Worm (Caenorhabditis elegans) whole organism, late embryonic: ENCODE results near the gene cyn-8.

ENCODE experiments used
- C08G9.2 ChIP-seq: sonication (generic microtip); optimal IDR thresholded peaks from 2 replicates; lab custom pipeline; 2016; ENCODE audit warnings: mild to moderate bottlenecking, missing genetic modification characterization, moderate library complexity, missing compliant biosample characterization
- F13H6.1 ChIP-seq: sonication (generic microtip); optimal IDR thresholded peaks from 2 replicates; lab custom pipeline; 2016; ENCODE audit warnings: missing genetic modification characterization, missing compliant biosample characterization
- K09A11.1 ChIP-seq: sonication (generic microtip); optimal IDR thresholded peaks from 2 replicates; lab custom pipeline; 2017; ENCODE audit warnings: antibody characterized with exemption, mild to moderate bottlenecking, missing genetic modification characterization, missing compliant biosample characterization; ENCODE audit not compliant: insufficient read depth
- Y22D7AL.16 ChIP-seq: sonication (generic microtip); optimal IDR thresholded peaks from 2 replicates; lab custom pipeline; 2016; ENCODE audit warnings: missing genetic modification characterization, missing compliant biosample characterization
- ceh-18 ChIP-seq: sonication (generic microtip); optimal IDR thresholded peaks from 2 replicates; lab custom pipeline; 2016; ENCODE audit warnings: missing genetic modification characterization, missing compliant biosample characterization
- ceh-19 ChIP-seq: fragments of 200-800 bp; sonication (Bioruptor generic); optimal IDR thresholded peaks from 2 replicates; lab custom pipeline; 2018; ENCODE audit warnings: mild to moderate bottlenecking, missing genetic modification characterization, missing compliant biosample characterization
- ceh-2 ChIP-seq: sonication (generic microtip); optimal IDR thresholded peaks from 2 replicates; lab custom pipeline; 2016; ENCODE audit warnings: missing genotype, missing genetic modification characterization, missing compliant biosample characterization
- ceh-24 ChIP-seq: sonication (generic microtip); optimal IDR thresholded peaks from 2 replicates; lab custom pipeline; 2016; ENCODE audit warnings: mild to moderate bottlenecking, missing genetic modification characterization, missing compliant biosample characterization
- ceh-31 ChIP-seq: sonication (generic microtip); optimal IDR thresholded peaks from 2 replicates; lab custom pipeline; 2016; ENCODE audit warnings: missing genetic modification characterization, missing compliant biosample characterization
- ceh-34 ChIP-seq: sonication (generic microtip); optimal IDR thresholded peaks from 2 replicates; lab custom pipeline; 2016; ENCODE audit warnings: mild to moderate bottlenecking, missing genetic modification characterization, missing compliant biosample characterization
- ceh-48 ChIP-seq: sonication (generic microtip); optimal IDR thresholded peaks from 2 replicates; lab custom pipeline; 2016; ENCODE audit warnings: missing genetic modification characterization, inconsistent platforms, missing compliant biosample characterization
- ceh-6 ChIP-seq: fragments of 200-800 bp; sonication (Bioruptor generic); optimal IDR thresholded peaks from 2 replicates; lab custom pipeline; 2018; ENCODE audit warnings: mild to moderate bottlenecking, missing genetic modification characterization, missing compliant biosample characterization
- ceh-9 ChIP-seq: sonication (generic microtip); optimal IDR thresholded peaks from 2 replicates; lab custom pipeline; 2016; ENCODE audit warnings: mild to moderate bottlenecking, missing genetic modification characterization, inconsistent platforms, missing compliant biosample characterization
- dmd-4 ChIP-seq: sonication (generic microtip); optimal IDR thresholded peaks from 2 replicates; lab custom pipeline; 2016; ENCODE audit warnings: borderline replicate concordance, missing genetic modification characterization, missing compliant biosample characterization
- dve-1 ChIP-seq: sonication (generic microtip); optimal IDR thresholded peaks from 2 replicates; lab custom pipeline; 2017; ENCODE audit warnings: antibody characterized with exemption, mild to moderate bottlenecking, missing genetic modification characterization, missing compliant biosample characterization
- elt-2 ChIP-seq: sonication (generic microtip); optimal IDR thresholded peaks from 2 replicates; lab custom pipeline; 2016; ENCODE audit warnings: missing genetic modification reagents, missing genetic modification characterization, missing compliant biosample characterization
- elt-4 ChIP-seq: sonication (generic microtip); optimal IDR thresholded peaks from 2 replicates; lab custom pipeline; 2016; ENCODE audit warnings: missing genetic modification characterization, missing compliant biosample characterization
- gmeb-2 ChIP-seq: sonication (generic microtip); optimal IDR thresholded peaks from 2 replicates; lab custom pipeline; 2016; ENCODE audit warnings: missing genetic modification characterization, inconsistent platforms, missing compliant biosample characterization
- hlh-15 ChIP-seq: sonication (generic microtip); optimal IDR thresholded peaks from 2 replicates; lab custom pipeline; 2016; ENCODE audit warnings: missing genetic modification characterization, missing compliant biosample characterization
- hlh-30 ChIP-seq: sonication (generic microtip); optimal IDR thresholded peaks from 2 replicates; lab custom pipeline; 2017; ENCODE audit warnings: antibody characterized with exemption, missing genetic modification characterization, missing compliant biosample characterization; ENCODE audit not compliant: insufficient read depth
- hlh-8 ChIP-seq: sonication (generic microtip); optimal IDR thresholded peaks from 2 replicates; lab custom pipeline; 2016; ENCODE audit warnings: missing genotype, missing genetic modification characterization, missing compliant biosample characterization
- lim-6 ChIP-seq: sonication (generic microtip); optimal IDR thresholded peaks from 2 replicates; lab custom pipeline; 2016; ENCODE audit warnings: missing genetic modification characterization, missing compliant biosample characterization
- lin-11 ChIP-seq: fragments of 200-800 bp; sonication (Bioruptor generic); optimal IDR thresholded peaks from 2 replicates; lab custom pipeline; 2018; ENCODE audit warnings: mild to moderate bottlenecking, missing genetic modification characterization, missing compliant biosample characterization
- mec-3 ChIP-seq: sonication (generic microtip); optimal IDR thresholded peaks from 2 replicates; lab custom pipeline; 2016; ENCODE audit warnings: borderline replicate concordance, missing genetic modification characterization, missing compliant biosample characterization
- nfya-1 ChIP-seq: sonication (generic microtip); optimal IDR thresholded peaks from 2 replicates; lab custom pipeline; 2017; ENCODE audit warnings: missing genetic modification characterization, mild to moderate bottlenecking, missing compliant biosample characterization, antibody characterized with exemption, moderate library complexity
- odd-2 ChIP-seq: sonication (generic microtip); optimal IDR thresholded peaks from 2 replicates; lab custom pipeline; 2017; ENCODE audit warnings: antibody characterized with exemption, mild to moderate bottlenecking, missing genetic modification characterization, missing compliant biosample characterization
- pag-3 ChIP-seq: sonication (generic microtip); optimal IDR thresholded peaks from 2 replicates; lab custom pipeline; 2016; ENCODE audit warnings: missing compliant biosample characterization, missing genetic modification characterization, borderline replicate concordance
- pat-9 ChIP-seq: fragments of 200-800 bp; sonication (Bioruptor generic); optimal IDR thresholded peaks from 2 replicates; lab custom pipeline; 2018; ENCODE audit warnings: mild to moderate bottlenecking, missing genetic modification characterization, moderate library complexity, missing compliant biosample characterization
- pha-4 ChIP-seq: fragments of 150-350 bp; optimal IDR thresholded peaks from 2 replicates; lab custom pipeline; 2018; ENCODE audit warnings: missing biosample characterization, missing genetic modification reagents, missing genetic modification characterization
- ref-2 ChIP-seq: sonication (generic microtip); optimal IDR thresholded peaks from 2 replicates; lab custom pipeline; 2016; ENCODE audit warnings: missing genetic modification characterization, missing compliant biosample characterization
- rnt-1 ChIP-seq: sonication (generic microtip); optimal IDR thresholded peaks from 2 replicates; lab custom pipeline; 2016; ENCODE audit warnings: missing genetic modification characterization, missing compliant biosample characterization
- sox-2 ChIP-seq: fragments of 200-800 bp; sonication (Bioruptor generic); IDR thresholded peaks from 2 replicates; pipeline ENCODE4 v1.3.6; 2022; ENCODE audit warnings: missing genetic modification reagents, missing genetic modification characterization, missing compliant biosample characterization
- tbx-2 ChIP-seq: sonication (generic microtip); optimal IDR thresholded peaks from 2 replicates; lab custom pipeline; 2016; ENCODE audit warnings: missing genetic modification characterization, missing compliant biosample characterization
- ttx-3 ChIP-seq: sonication (generic microtip); optimal IDR thresholded peaks from 2 replicates; lab custom pipeline; 2016; ENCODE audit warnings: missing genetic modification reagents, missing genetic modification characterization, missing compliant biosample characterization
- unc-3 ChIP-seq, 2 experiments: fragments of 200-800 bp in 1 of 2; sonication (Bioruptor generic) in 1 of 2; sonication (generic microtip) in 1 of 2; conservative IDR thresholded peaks in 1 of 2; optimal IDR thresholded peaks in 1 of 2; 2 replicates each; pipeline versions ENCODE4 v1.3.6 to Lab custom; 2016 to 2022; ENCODE audit warnings: missing compliant biosample characterization in 2 of 2, missing genetic modification characterization in 2 of 2, missing genetic modification reagents in 1 of 2
- unc-42 ChIP-seq: sonication (generic microtip); optimal IDR thresholded peaks from 2 replicates; lab custom pipeline; 2016; ENCODE audit warnings: missing genotype, missing genetic modification characterization, missing compliant biosample characterization
- unc-55 ChIP-seq: sonication (generic microtip); optimal IDR thresholded peaks from 2 replicates; lab custom pipeline; 2017; ENCODE audit warnings: missing biosample characterization, missing genetic modification reagents, missing genetic modification characterization
- unc-86 ChIP-seq: sonication (generic microtip); optimal IDR thresholded peaks from 2 replicates; lab custom pipeline; 2016; ENCODE audit warnings: missing genetic modification characterization, missing compliant biosample characterization
- zip-5 ChIP-seq: sonication (generic microtip); optimal IDR thresholded peaks from 2 replicates; lab custom pipeline; 2016; ENCODE audit warnings: missing genetic modification characterization, missing compliant biosample characterization

The cyn-8 gene

ce11 chrX:8911077-8911476 is at the start of gene cyn-8:
TSS of gene cyn-8 (plus strand) at chrX:8911293.
- TF ChIP-seq tbx-2 (peak; percentile 23), ceh-18 (no peak), unc-42 (peak; percentile 72), pag-3 (no peak), elt-2 (tag; lab: Kevin White, UChicago) (peak; percentile 39), C08G9.2 (tag; lab: Kevin White, UChicago) (no peak), ref-2 (tag; lab: Kevin White, UChicago) (peak; percentile 56), ceh-31 (tag; lab: Kevin White, UChicago) (peak; percentile 38)

- no peak for TF ChIP-seq mec-3 (tag; lab: Kevin White, UChicago)
- no peak for TF ChIP-seq ref-2 (tag; lab: Kevin White, UChicago)
Observed at ce11 chrX:8866563-8866962, 44.5 kb upstream of the cyn-8 start, which contains the start of gene ins-9. TSS of gene ins-9 (minus strand) at chrX:8866663.

ce11 chrX:8869112-8869675 is 41.9 kb upstream of the cyn-8 start, which contains the start of the genes ubc-22 and ubc-21:
TSS of gene ubc-22 (minus strand) at chrX:8869162.
TSS of gene ubc-21 (plus strand) at chrX:8869625.
- TF ChIP-seq ceh-19 (GFP tag; lab: Kevin White, UChicago) = no peak
- TF ChIP-seq dve-1 (tag; lab: Kevin White, UChicago) = no peak
- no peak for TF ChIP-seq ceh-9 (tag; lab: Kevin White, UChicago)
- TF ChIP-seq ttx-3 (tag; lab: Kevin White, UChicago) = no peak
- no peak for TF ChIP-seq sox-2 (GFP tag; lab: Robert Waterston, UW)
- no peak for TF ChIP-seq dmd-4 (tag; lab: Kevin White, UChicago)
- TF ChIP-seq lim-6 (tag; lab: Kevin White, UChicago) = no peak
- TF ChIP-seq pag-3 = no peak
- no peak for TF ChIP-seq hlh-15
- TF ChIP-seq rnt-1 (tag; lab: Kevin White, UChicago) = no peak
- no peak for TF ChIP-seq ceh-34 (tag; lab: Kevin White, UChicago)
- TF ChIP-seq ceh-6 (GFP tag; lab: Kevin White, UChicago) = no peak
- TF ChIP-seq odd-2 (tag; lab: Kevin White, UChicago) = no peak
- no peak for TF ChIP-seq ceh-18
- no peak for TF ChIP-seq ceh-24
- no peak for TF ChIP-seq pat-9 (tag; lab: Kevin White, UChicago)
- TF ChIP-seq mec-3 (tag; lab: Kevin White, UChicago) = no peak
- no peak for TF ChIP-seq zip-5 (tag; lab: Kevin White, UChicago)
- TF ChIP-seq F13H6.1 (tag; lab: Kevin White, UChicago) = no peak
- no peak for TF ChIP-seq nfya-1 (tag; lab: Kevin White, UChicago)

- TF ChIP-seq sox-2 (GFP tag; lab: Robert Waterston, UW) = no peak
- no peak for TF ChIP-seq unc-3 (GFP tag; conservative IDR thresholded peaks at IDR 0.05; lab: Robert Waterston, UW)
- TF ChIP-seq unc-3 (tag; optimal IDR thresholded peaks at IDR 0.05; lab: Kevin White, UChicago) = no peak
- no peak for TF ChIP-seq unc-86 (tag; lab: Kevin White, UChicago)
- no peak for TF ChIP-seq Y22D7AL.16
- TF ChIP-seq pat-9 (tag; lab: Kevin White, UChicago) = no peak
- TF ChIP-seq nfya-1 (tag; lab: Kevin White, UChicago) = no peak
- no peak for TF ChIP-seq unc-55
- TF ChIP-seq hlh-30 (tag; lab: Kevin White, UChicago) = no peak
- TF ChIP-seq ceh-48 (tag; lab: Kevin White, UChicago) = no peak
- no peak for TF ChIP-seq hlh-8 (tag; lab: Kevin White, UChicago)
- no peak for TF ChIP-seq gmeb-2 (tag; lab: Kevin White, UChicago)
- no peak for TF ChIP-seq ceh-2 (tag; lab: Kevin White, UChicago)
- no peak for TF ChIP-seq K09A11.1 (tag; lab: Kevin White, UChicago)
- no peak for TF ChIP-seq pha-4 (tag; lab: Kevin White, UChicago)
- TF ChIP-seq elt-4 (tag; lab: Kevin White, UChicago) = no peak
- no peak for TF ChIP-seq lin-11
Observed at ce11 chrX:8874748-8875147, 36.3 kb upstream of the cyn-8 start, which contains the start of gene C06E2.1. TSS of gene C06E2.1 (minus strand) at chrX:8874848.
